Fruit fly (Drosophila melanogaster): ENCODE measurements around the gene Rim.
A peak's percentile ranks its signal among the peaks of the same experiment; 100 is the strongest.

dm6 chr3R:17830528-17830927 lies 85.8 kb downstream of the Rim start:
- TF ChIP-seq CG30020 (tag; optimal IDR thresholded peaks at IDR 0.05) (no peak), gem (tag; optimal IDR thresholded peaks at IDR 0.05) (peak; percentile 37), Vsx1 (GFP tag; optimal IDR thresholded peaks at IDR 0.05) (no peak), CG17802 (tag; optimal IDR thresholded peaks at IDR 0.05) (no peak), CTCF (GFP tag; optimal IDR thresholded peaks at IDR 0.05) (no peak), grn (GFP tag; optimal IDR thresholded peaks at IDR 0.05) (no peak), Lhr (GFP tag; optimal IDR thresholded peaks at IDR 0.05) (no peak)
